Worm (Caenorhabditis elegans): Measurements from ENCODE around the gene C14B9.2.

DNA sequence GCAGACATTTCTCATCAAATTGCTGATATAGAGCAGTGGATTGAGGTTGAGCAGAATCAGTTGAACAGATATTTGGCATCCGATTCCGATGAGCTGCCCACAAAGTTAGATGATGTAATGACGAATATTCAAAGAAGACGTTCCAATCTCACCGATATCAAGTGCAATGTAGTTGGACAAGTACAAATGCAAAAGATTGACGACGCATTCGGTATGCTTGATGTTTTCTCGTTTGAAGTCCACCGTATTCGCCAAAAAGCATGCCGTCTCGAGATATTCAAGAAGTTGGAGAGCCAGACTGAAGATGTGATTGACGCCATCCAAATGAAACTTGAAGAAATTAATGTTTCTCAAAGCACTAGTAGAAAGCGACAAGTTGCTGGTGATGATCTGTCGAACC, 51.7 kb downstream of the C14B9.2 start:
- TF ChIP-seq flt-1 (GFP tag; IDR thresholded peaks at IDR 0.05) (no peak), T22C8.4 (GFP tag; IDR thresholded peaks at IDR 0.05) (no peak), ztf-23 (GFP tag; IDR thresholded peaks at IDR 0.05) (no peak)

Measured in whole organism, midembryonic.